Worm (Caenorhabditis elegans) whole organism, early embryonic: Measurements from ENCODE around the gene pho-6.

Experiments
- B0310.2 ChIP-seq: sonication (generic microtip); optimal IDR thresholded peaks from 2 replicates; lab custom pipeline; 2016; ENCODE audit warnings: mild to moderate bottlenecking, missing genetic modification characterization, missing compliant biosample characterization
- F13C5.2 ChIP-seq: sonication (generic microtip); optimal IDR thresholded peaks from 2 replicates; lab custom pipeline; 2017; ENCODE audit warnings: mild to moderate bottlenecking, missing genetic modification characterization, inconsistent platforms, missing compliant biosample characterization
- aly-1 ChIP-seq: sonication (generic microtip); optimal IDR thresholded peaks from 2 replicates; lab custom pipeline; 2016; ENCODE audit warnings: missing genetic modification characterization, missing compliant biosample characterization
- ama-1 ChIP-seq: fragments of 150-350 bp; optimal IDR thresholded peaks from 2 replicates; lab custom pipeline; 2014
- ceh-13 ChIP-seq: fragments of 200-800 bp; sonication (Bioruptor generic); optimal IDR thresholded peaks from 2 replicates; lab custom pipeline; 2018; ENCODE audit warnings: mild to moderate bottlenecking, missing genetic modification characterization, missing compliant biosample characterization
- ceh-36 ChIP-seq: sonication (generic microtip); optimal IDR thresholded peaks from 2 replicates; lab custom pipeline; 2016; ENCODE audit warnings: missing genetic modification characterization, inconsistent platforms, missing compliant biosample characterization
- ets-7 ChIP-seq: sonication (generic microtip); optimal IDR thresholded peaks from 2 replicates; lab custom pipeline; 2016; ENCODE audit warnings: missing genotype, missing genetic modification characterization, missing compliant biosample characterization
- flt-1 ChIP-seq: fragments of 200-800 bp; sonication (Bioruptor generic); IDR thresholded peaks from 2 replicates; pipeline ENCODE4 v1.3.6; 2022; ENCODE audit warnings: missing genetic modification characterization, missing compliant biosample characterization
- hmbx-1 ChIP-seq: sonication (generic microtip); optimal IDR thresholded peaks from 2 replicates; lab custom pipeline; 2016; ENCODE audit warnings: mild to moderate bottlenecking, missing genetic modification characterization, missing compliant biosample characterization
- hnd-1 ChIP-seq: sonication (generic microtip); optimal IDR thresholded peaks from 2 replicates; lab custom pipeline; 2016; ENCODE audit warnings: missing genetic modification characterization, missing compliant biosample characterization
- scrt-1 ChIP-seq: fragments of 200-800 bp; sonication (Bioruptor generic); IDR thresholded peaks from 2 replicates; pipeline ENCODE4 v1.3.6; 2022; ENCODE audit warnings: missing genetic modification characterization, missing compliant biosample characterization
- sea-1 ChIP-seq: fragments of 200-800 bp; sonication (Bioruptor generic); conservative IDR thresholded peaks from 2 replicates; pipeline ENCODE4 v1.3.6; 2022; ENCODE audit warnings: missing genetic modification characterization, missing compliant biosample characterization
- tbx-11 ChIP-seq: fragments of 200-800 bp; sonication (Bioruptor generic); IDR thresholded peaks from 2 replicates; pipeline ENCODE4 v1.3.6; 2022; ENCODE audit warnings: missing genetic modification characterization, missing compliant biosample characterization
- tbx-37 ChIP-seq: fragments of 200-800 bp; sonication (Bioruptor generic); conservative IDR thresholded peaks from 2 replicates; pipeline ENCODE4 v1.3.6; 2022; ENCODE audit warnings: missing genetic modification reagents, missing genetic modification characterization, missing compliant biosample characterization

DNA sequence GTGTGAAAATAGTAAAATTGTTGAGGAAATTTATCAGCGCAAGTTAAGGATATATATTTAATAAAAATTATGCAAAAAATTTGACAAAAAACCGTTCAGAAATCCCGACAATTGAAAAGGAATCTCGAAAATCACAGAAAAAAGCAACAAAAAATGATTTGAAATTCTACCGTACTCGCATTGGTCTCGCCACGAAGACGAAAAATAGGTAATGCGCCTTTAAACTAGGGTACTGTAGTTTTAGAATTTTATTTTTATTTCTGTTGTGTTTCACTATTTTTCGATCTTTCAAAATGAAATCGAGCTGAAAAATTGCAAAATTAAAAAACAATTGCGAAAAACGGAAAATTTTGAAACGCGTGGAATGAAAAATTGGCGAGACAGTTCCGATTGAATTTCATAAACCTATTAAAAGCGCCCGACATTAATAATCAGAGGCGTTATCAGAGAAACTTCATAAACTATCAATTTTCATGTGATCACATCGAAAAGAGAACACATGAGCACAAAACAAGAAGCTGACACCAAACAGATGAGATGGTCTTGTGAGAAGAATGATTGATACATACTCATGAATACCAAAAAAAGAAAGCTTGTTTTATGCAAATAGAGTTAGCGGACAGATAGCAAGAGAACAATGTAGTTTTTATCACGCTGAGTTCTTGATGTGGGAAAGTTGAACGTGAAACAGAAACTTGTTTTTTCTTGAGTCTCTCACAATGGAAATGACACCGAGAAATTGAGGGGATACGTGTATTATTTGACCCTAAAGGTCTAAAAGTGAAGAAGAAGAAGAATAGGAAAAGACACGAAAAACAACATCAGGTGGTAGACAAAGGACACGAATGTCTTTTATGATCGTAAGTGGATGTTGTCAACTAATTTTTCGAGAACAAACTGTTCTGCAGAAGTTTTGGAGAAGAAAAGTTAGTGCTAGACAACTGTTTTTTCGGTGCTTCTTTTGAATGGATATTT lies 30.9 kb upstream of the pho-6 start:
- TF ChIP-seq tbx-11 (no peak), aly-1 (tag; lab: Kevin White, UChicago) (no peak), ceh-13 (GFP tag; lab: Kevin White, UChicago) (no peak), ama-1 (no peak), F13C5.2 (tag; lab: Kevin White, UChicago) (no peak), hmbx-1 (tag; lab: Kevin White, UChicago) (no peak), ceh-36 (tag; lab: Kevin White, UChicago) (no peak), sea-1 (GFP tag; lab: Robert Waterston, UW) (no peak), flt-1 (GFP tag; lab: Robert Waterston, UW) (no peak), hnd-1 (tag; lab: Kevin White, UChicago) (no peak), scrt-1 (GFP tag; lab: Robert Waterston, UW) (no peak), B0310.2 (tag; lab: Kevin White, UChicago) (no peak), ets-7 (tag; lab: Kevin White, UChicago) (no peak), tbx-37 (GFP tag; lab: Robert Waterston, UW) (no peak)
